Fruit fly (Drosophila melanogaster): Measurements from ENCODE around the gene Sod1.

Gene Sod1

DNA sequence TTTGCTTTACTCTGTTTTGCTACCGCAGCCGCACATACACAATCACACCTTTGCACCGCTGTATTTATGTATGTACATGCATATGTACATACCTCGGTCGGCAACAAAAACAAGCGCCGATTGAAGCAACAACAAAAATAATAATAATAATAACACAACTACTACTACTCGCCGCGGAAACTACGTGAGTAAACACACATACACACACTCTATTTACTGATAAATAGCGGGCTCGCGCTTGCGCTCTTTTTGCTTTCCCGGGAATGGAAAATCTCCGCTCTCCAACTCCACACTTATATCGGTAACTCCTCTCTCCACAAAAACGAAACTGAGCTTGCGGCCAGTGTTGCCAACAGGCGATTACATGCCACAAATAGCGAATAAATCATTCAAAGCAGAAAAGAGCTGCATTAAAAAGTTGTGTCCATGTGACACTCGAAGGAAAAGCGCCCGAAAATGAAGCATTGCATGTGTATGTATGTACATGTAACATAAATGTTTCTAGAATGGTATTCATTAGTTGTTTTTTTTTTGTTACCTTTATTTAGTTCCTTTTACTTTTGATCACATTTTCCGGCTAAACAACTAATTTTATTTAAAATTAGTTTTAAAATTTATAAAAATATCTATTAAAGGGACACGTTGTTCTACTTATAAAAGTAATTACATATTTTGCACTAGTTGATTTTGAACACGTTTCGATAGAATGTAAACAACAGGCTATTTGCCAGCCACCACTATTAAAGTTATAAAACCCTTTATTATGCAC lies 5.3 kb upstream of the Sod1 start (continued):
- TF ChIP-seq jumu (GFP tag; optimal IDR thresholded peaks at IDR 0.05), result peak; percentile 39
- no peak for TF ChIP-seq esg (GFP tag; conservative IDR thresholded peaks at IDR 0.05)
- peak; percentile 76 for TF ChIP-seq Mes4 (GFP tag; optimal IDR thresholded peaks at IDR 0.05)
- peak; percentile 25 for TF ChIP-seq phol (tag; optimal IDR thresholded peaks at IDR 0.05)
- peak; percentile 65 for TF ChIP-seq Deaf1 (tag; optimal IDR thresholded peaks at IDR 0.05)
- TF ChIP-seq CG8359 (GFP tag; optimal IDR thresholded peaks at IDR 0.05; ENCODE audit: borderline replicate concordance), result peak; percentile 61
- TF ChIP-seq slbo (GFP tag; IDR thresholded peaks at IDR 0.05), result peak; percentile 20; the same call in 1 of the 2 replicates
- peak; percentile 90 for TF ChIP-seq CG17568 (GFP tag; optimal IDR thresholded peaks at IDR 0.05)
- TF ChIP-seq CG9437 (GFP tag; optimal IDR thresholded peaks at IDR 0.05), result no peak
- peak; percentile 64; the same call in 1 of the 3 replicates for TF ChIP-seq CG17361 (GFP tag; IDR thresholded peaks at IDR 0.05)
- peak; percentile 92 for TF ChIP-seq CG17912 (GFP tag; optimal IDR thresholded peaks at IDR 0.05)
- TF ChIP-seq CG10462 (GFP tag; optimal IDR thresholded peaks at IDR 0.05), result no peak
- TF ChIP-seq CG4328 (GFP tag; optimal IDR thresholded peaks at IDR 0.05), result peak; percentile 95
- TF ChIP-seq tna (GFP tag; IDR thresholded peaks at IDR 0.05; ENCODE audit: partially characterized antibody), result no peak
- peak; percentile 86 for TF ChIP-seq nerfin-1 (tag; optimal IDR thresholded peaks at IDR 0.05)
- peak; percentile 76 for TF ChIP-seq ara (GFP tag; IDR thresholded peaks at IDR 0.05)
- no peak for TF ChIP-seq ro (GFP tag; IDR thresholded peaks at IDR 0.05)
- peak; percentile 37 for TF ChIP-seq Myb (GFP tag; optimal IDR thresholded peaks at IDR 0.05)
- peak; percentile 49 for TF ChIP-seq Max (GFP tag; optimal IDR thresholded peaks at IDR 0.05)
- peak; percentile 71 for TF ChIP-seq Vsx1 (GFP tag; optimal IDR thresholded peaks at IDR 0.05)
- peak; percentile 91 for TF ChIP-seq CG12769 (tag; optimal IDR thresholded peaks at IDR 0.05)
- no peak for TF ChIP-seq emc (GFP tag; optimal IDR thresholded peaks at IDR 0.05)
- peak; percentile 53; the same call in 1 of the 2 replicates for TF ChIP-seq Drgx (GFP tag; IDR thresholded peaks at IDR 0.05)
- TF ChIP-seq zfh2 (GFP tag; optimal IDR thresholded peaks at IDR 0.05), result no peak
- no peak for TF ChIP-seq pan (optimal IDR thresholded peaks at IDR 0.05)
- peak in 1 of 2 experiments; percentile 47 for TF ChIP-seq pan (GFP tag; optimal IDR thresholded peaks at IDR 0.05 in 1 of 2, IDR thresholded peaks at IDR 0.05 in 1 of 2)
- peak; percentile 35 for TF ChIP-seq HmgD (GFP tag; optimal IDR thresholded peaks at IDR 0.05)
- TF ChIP-seq kni (GFP tag; optimal IDR thresholded peaks at IDR 0.05), result peak; percentile 99
- TF ChIP-seq CG9932 (GFP tag; IDR thresholded peaks at IDR 0.05), result peak; percentile 57
- TF ChIP-seq Side (GFP tag; optimal IDR thresholded peaks at IDR 0.05), result peak; percentile 80
- no peak for TF ChIP-seq lov (optimal IDR thresholded peaks at IDR 0.05)
- peak; percentile 84; the same call in 2 of the 3 replicates for TF ChIP-seq lov (GFP tag; IDR thresholded peaks at IDR 0.05)
- TF ChIP-seq CG6689 (GFP tag; IDR thresholded peaks at IDR 0.05), result peak; percentile 61
- peak; percentile 84 for TF ChIP-seq Asciz (GFP tag; optimal IDR thresholded peaks at IDR 0.05)
- TF ChIP-seq H15 (GFP tag; IDR thresholded peaks at IDR 0.05), result 0 out of 3 replicates have a peak, but pooled peaks have one; percentile 26
- TF ChIP-seq CG18619 (GFP tag; optimal IDR thresholded peaks at IDR 0.05), result peak; percentile 76
- TF ChIP-seq zen (tag; optimal IDR thresholded peaks at IDR 0.05), result peak; percentile 31
- peak; percentile 87 for TF ChIP-seq CG12299 (tag; optimal IDR thresholded peaks at IDR 0.05)
- TF ChIP-seq CG13424 (tag; optimal IDR thresholded peaks at IDR 0.05), result peak; percentile 72
- peak; percentile 57; the same call in 1 of the 2 replicates for TF ChIP-seq H2.0 (GFP tag; IDR thresholded peaks at IDR 0.05)
- TF ChIP-seq CG3838 (GFP tag; optimal IDR thresholded peaks at IDR 0.05), result peak; percentile 73
- TF ChIP-seq kay (GFP tag; optimal IDR thresholded peaks at IDR 0.05), result peak; percentile 5
- TF ChIP-seq slp2 (GFP tag; optimal IDR thresholded peaks at IDR 0.05), result peak; percentile 52
- peak; percentile 49 for TF ChIP-seq CG5953 (GFP tag; IDR thresholded peaks at IDR 0.05)
- TF ChIP-seq CG11093 (GFP tag; IDR thresholded peaks at IDR 0.05), result no peak; the same call in 2 of the 3 replicates
- peak; percentile 59; the same call in 1 of the 2 replicates for TF ChIP-seq gsb (GFP tag; IDR thresholded peaks at IDR 0.05)
- peak; percentile 92 for TF ChIP-seq lab (GFP tag; optimal IDR thresholded peaks at IDR 0.05)
- no peak; the same call in 1 of the 2 replicates for TF ChIP-seq amos (GFP tag; IDR thresholded peaks at IDR 0.05; ENCODE audit: partially characterized antibody)
- TF ChIP-seq CG8089 (GFP tag; optimal IDR thresholded peaks at IDR 0.05), result peak; percentile 74

Measured in whole organism, embryonic.